Worm (Caenorhabditis elegans): Measurements from ENCODE around the gene lep-2.

Gene lep-2

ce11 chrIV:1019801-1020200 is 27.7 kb downstream of the lep-2 start (continued):
- TF ChIP-seq attf-3 (GFP tag; conservative IDR thresholded peaks at IDR 0.05) (no peak), snpc-3.4 (tag; optimal IDR thresholded peaks at IDR 0.05) (no peak), ceh-58 (GFP tag; IDR thresholded peaks at IDR 0.05) (no peak), ztf-28 (GFP tag; IDR thresholded peaks at IDR 0.05) (no peak), efl-1 (GFP tag; optimal IDR thresholded peaks at IDR 0.05) (no peak), ceh-79 (tag; optimal IDR thresholded peaks at IDR 0.05) (no peak), nhr-120 (GFP tag; IDR thresholded peaks at IDR 0.05) (no peak), ama-1 (optimal IDR thresholded peaks at IDR 0.05) (no peak), ama-1 (GFP tag; optimal IDR thresholded peaks at IDR 0.05) (no peak), C17E4.6 (GFP tag; IDR thresholded peaks at IDR 0.05) (no peak)

- TF ChIP-seq ekl-4 (GFP tag; IDR thresholded peaks at IDR 0.05) = no peak
- TF ChIP-seq athp-1 (tag; optimal IDR thresholded peaks at IDR 0.05) = no peak
- no peak for TF ChIP-seq chd-7 (tag; optimal IDR thresholded peaks at IDR 0.05)
- no peak for TF ChIP-seq Y53F4B.3 (GFP tag; IDR thresholded peaks at IDR 0.05)
- TF ChIP-seq nhr-27 (tag; optimal IDR thresholded peaks at IDR 0.05) = no peak
- TF ChIP-seq F55B11.4 (tag; optimal IDR thresholded peaks at IDR 0.05; ENCODE audit: borderline replicate concordance, insufficient read depth) = no peak
Observed at ce11 chrIV:1029939-1030338, 37.9 kb downstream of the lep-2 start, which contains the start of gene abhd-14. TSS of gene abhd-14 (minus strand) at chrIV:1030039.

DNA sequence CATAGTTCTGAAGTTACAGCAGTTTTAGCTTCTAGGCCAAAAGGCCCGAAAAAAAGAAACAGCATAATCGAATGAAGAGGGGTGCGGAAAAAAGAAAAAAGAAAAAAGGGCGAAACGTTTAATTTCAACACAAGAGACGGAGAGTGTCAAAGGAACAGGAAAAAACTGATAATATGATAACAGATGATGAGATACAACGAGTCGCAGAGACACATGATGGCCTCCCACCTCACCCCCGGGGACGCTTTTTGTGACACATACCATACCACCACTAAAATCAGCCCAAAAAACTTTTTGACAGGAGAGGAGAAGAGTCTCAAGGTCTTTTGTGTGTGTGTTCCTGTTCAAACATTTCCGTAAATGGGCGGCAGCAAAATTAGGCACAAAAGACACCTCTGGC is 43.0 kb downstream of the lep-2 start:
- TF ChIP-seq nhr-80 (tag; optimal IDR thresholded peaks at IDR 0.05) (peak; percentile 89), ZK185.1 (tag; optimal IDR thresholded peaks at IDR 0.05; ENCODE audit: poor library complexity, severe bottlenecking) (no peak)

DNA sequence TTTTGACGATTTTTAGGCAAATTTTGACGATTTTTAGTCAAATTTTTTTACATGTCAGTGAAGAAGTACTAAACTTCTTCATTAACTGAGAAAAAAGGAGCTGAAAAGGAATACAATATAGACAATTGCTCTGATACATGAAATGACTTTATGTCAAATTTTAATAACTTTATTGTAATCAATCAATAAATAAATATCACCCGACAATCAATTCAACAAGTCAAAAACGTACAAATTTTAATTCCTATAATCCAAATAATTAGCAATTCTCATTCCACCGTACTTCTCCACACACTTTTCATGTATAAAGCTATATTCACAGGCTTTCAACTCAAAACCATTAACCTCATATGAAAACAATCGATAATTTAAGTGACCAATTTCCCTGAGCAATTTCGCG is 46.4 kb downstream of the lep-2 start:
- no peak for TF ChIP-seq mxl-1 (tag; optimal IDR thresholded peaks at IDR 0.05)
- no peak for TF ChIP-seq ZK185.1 (tag; optimal IDR thresholded peaks at IDR 0.05; ENCODE audit: poor library complexity, severe bottlenecking)
- TF ChIP-seq cebp-2 (GFP tag; IDR thresholded peaks at IDR 0.05) = no peak
- no peak for TF ChIP-seq Y53G8AR.9 (GFP tag; conservative IDR thresholded peaks at IDR 0.05)
- TF ChIP-seq K12H6.12 (tag; optimal IDR thresholded peaks at IDR 0.05) = no peak
- no peak for TF ChIP-seq madf-3 (GFP tag; IDR thresholded peaks at IDR 0.05)
- TF ChIP-seq ztf-18 (tag; optimal IDR thresholded peaks at IDR 0.05) = no peak
- no peak for TF ChIP-seq tbx-9 (tag; optimal IDR thresholded peaks at IDR 0.05; ENCODE audit: borderline replicate concordance)
- no peak for TF ChIP-seq unc-62 (GFP tag; optimal IDR thresholded peaks at IDR 0.05)
- TF ChIP-seq zfh-2 (GFP tag; conservative IDR thresholded peaks at IDR 0.05) = no peak
- no peak for TF ChIP-seq hsf-1 (GFP tag; IDR thresholded peaks at IDR 0.05)
- TF ChIP-seq ama-1 (optimal IDR thresholded peaks at IDR 0.05) = no peak
- no peak for TF ChIP-seq ama-1 (GFP tag; optimal IDR thresholded peaks at IDR 0.05)
- no peak for TF ChIP-seq hlh-26 (GFP tag; conservative IDR thresholded peaks at IDR 0.05)

ce11 chrIV:1040537-1040936 is 48.5 kb downstream of the lep-2 start:
- no peak for TF ChIP-seq zim-3 (tag; optimal IDR thresholded peaks at IDR 0.05)
- TF ChIP-seq mcd-1 (GFP tag; IDR thresholded peaks at IDR 0.05) = peak; percentile 67
- TF ChIP-seq tlf-1 (GFP tag; optimal IDR thresholded peaks at IDR 0.05) = no peak
- no peak for TF ChIP-seq T07F8.4 (tag; optimal IDR thresholded peaks at IDR 0.05)
- TF ChIP-seq madf-8 (GFP tag; conservative IDR thresholded peaks at IDR 0.05) = no peak
- no peak for TF ChIP-seq ceh-100 (GFP tag; IDR thresholded peaks at IDR 0.05)
- TF ChIP-seq mel-28 (tag; optimal IDR thresholded peaks at IDR 0.05; ENCODE audit: borderline replicate concordance) = no peak
